Worm (Caenorhabditis elegans) whole organism, mixed stage, embryonic: ENCODE results near the gene kel-8.

Source experiments
- M03D4.4 ChIP-seq: sonication (generic microtip); optimal IDR thresholded peaks from 2 replicates; lab custom pipeline; 2017; ENCODE audit warnings: mild to moderate bottlenecking, missing genetic modification characterization, missing compliant biosample characterization
- bed-3 ChIP-seq: fragments of 200-800 bp; sonication (Bioruptor generic); optimal IDR thresholded peaks from 3 replicates; lab custom pipeline; 2018; ENCODE audit warnings: mild to moderate bottlenecking, missing genetic modification characterization, moderate library complexity, missing compliant biosample characterization
- blmp-1 ChIP-seq: fragments of 150-350 bp; optimal IDR thresholded peaks from 2 replicates; lab custom pipeline; 2014; ENCODE audit warnings: missing biosample characterization, missing genetic modification characterization
- ceh-39 ChIP-seq: fragments of 150-350 bp; optimal IDR thresholded peaks from 2 replicates; lab custom pipeline; 2014; ENCODE audit warnings: missing biosample characterization, missing genetic modification characterization
- ceh-43 ChIP-seq: fragments of 200-800 bp; sonication (Bioruptor generic); optimal IDR thresholded peaks from 2 replicates; lab custom pipeline; 2018; ENCODE audit warnings: mild to moderate bottlenecking, missing genetic modification characterization, moderate library complexity, missing compliant biosample characterization
- ceh-83 ChIP-seq: fragments of 200-800 bp; sonication (Bioruptor generic); optimal IDR thresholded peaks from 2 replicates; lab custom pipeline; 2018; ENCODE audit warnings: mild to moderate bottlenecking, missing genetic modification characterization, missing compliant biosample characterization
- ces-1 ChIP-seq: fragments of 150-350 bp; optimal IDR thresholded peaks from 2 replicates; lab custom pipeline; 2014; ENCODE audit warnings: missing biosample characterization, missing genetic modification reagents, missing genetic modification characterization
- cnd-1 ChIP-seq: fragments of 200-800 bp; sonication (Bioruptor generic); optimal IDR thresholded peaks from 2 replicates; lab custom pipeline; 2018; ENCODE audit warnings: mild to moderate bottlenecking, missing genetic modification characterization, missing compliant biosample characterization
- drap-1 ChIP-seq: fragments of 200-800 bp; sonication (Bioruptor generic); optimal IDR thresholded peaks from 3 replicates; lab custom pipeline; 2018; ENCODE audit warnings: mild to moderate bottlenecking, missing genetic modification characterization, missing compliant biosample characterization
- elt-3 ChIP-seq: fragments of 150-350 bp; optimal IDR thresholded peaks from 2 replicates; lab custom pipeline; 2014; ENCODE audit warnings: missing biosample characterization, missing genetic modification characterization
- flh-1 ChIP-seq: fragments of 200-800 bp; sonication (Bioruptor generic); optimal IDR thresholded peaks from 2 replicates; lab custom pipeline; 2018; ENCODE audit warnings: mild to moderate bottlenecking, missing genetic modification characterization, moderate library complexity, missing compliant biosample characterization
- ham-2 ChIP-seq: fragments of 200-800 bp; sonication (Bioruptor generic); optimal IDR thresholded peaks from 2 replicates; lab custom pipeline; 2018; ENCODE audit warnings: mild to moderate bottlenecking, missing genetic modification characterization, missing compliant biosample characterization
- hlh-1 ChIP-seq: fragments of 150-350 bp; optimal IDR thresholded peaks from 2 replicates; lab custom pipeline; 2014; ENCODE audit warnings: missing biosample characterization, missing genetic modification reagents, missing genetic modification characterization
- lin-13 ChIP-seq: fragments of 150-350 bp; optimal IDR thresholded peaks from 2 replicates; lab custom pipeline; 2014; ENCODE audit warnings: missing biosample characterization, missing genetic modification characterization
- lin-32 ChIP-seq: fragments of 200-800 bp; sonication (Bioruptor generic); optimal IDR thresholded peaks from 2 replicates; lab custom pipeline; 2018; ENCODE audit warnings: mild to moderate bottlenecking, missing genetic modification characterization, missing compliant biosample characterization
- lsy-2 ChIP-seq: fragments of 150-350 bp; optimal IDR thresholded peaks from 2 replicates; lab custom pipeline; 2014; ENCODE audit warnings: missing biosample characterization, missing genetic modification characterization
- mab-5 ChIP-seq: fragments of 150-350 bp; optimal IDR thresholded peaks from 2 replicates; lab custom pipeline; 2014; ENCODE audit warnings: missing biosample characterization, missing genetic modification characterization
- mep-1 ChIP-seq: fragments of 150-350 bp; optimal IDR thresholded peaks from 2 replicates; lab custom pipeline; 2017; ENCODE audit warnings: missing biosample characterization, missing genetic modification reagents, missing genetic modification characterization, inconsistent platforms
- mls-2 ChIP-seq: sonication (generic microtip); optimal IDR thresholded peaks from 2 replicates; lab custom pipeline; 2016; ENCODE audit warnings: mild to moderate bottlenecking, missing genetic modification characterization, moderate library complexity, missing compliant biosample characterization
- nhr-12 ChIP-seq: fragments of 150-350 bp; optimal IDR thresholded peaks from 2 replicates; lab custom pipeline; 2014; ENCODE audit warnings: missing biosample characterization, missing genetic modification characterization
- nhr-2 ChIP-seq: fragments of 150-350 bp; optimal IDR thresholded peaks from 2 replicates; lab custom pipeline; 2014; ENCODE audit warnings: missing biosample characterization, missing genetic modification characterization
- nhr-237 ChIP-seq: fragments of 150-350 bp; optimal IDR thresholded peaks from 2 replicates; lab custom pipeline; 2014; ENCODE audit warnings: missing biosample characterization, missing genetic modification characterization
- nhr-28 ChIP-seq: fragments of 150-350 bp; optimal IDR thresholded peaks from 2 replicates; lab custom pipeline; 2014; ENCODE audit warnings: missing biosample characterization, missing genetic modification characterization
- pha-4 ChIP-seq: fragments of 150-350 bp; optimal IDR thresholded peaks from 2 replicates; lab custom pipeline; 2018; ENCODE audit warnings: missing biosample characterization, missing genetic modification reagents, missing genetic modification characterization
- sem-2 ChIP-seq: fragments of 200-800 bp; sonication (Bioruptor generic); optimal IDR thresholded peaks from 2 replicates; lab custom pipeline; 2018; ENCODE audit warnings: mild to moderate bottlenecking, missing genetic modification characterization, missing compliant biosample characterization
- snpc-4 ChIP-seq: fragments of 150-350 bp; optimal IDR thresholded peaks from 2 replicates; lab custom pipeline; 2014; ENCODE audit warnings: missing biosample characterization, missing genetic modification characterization
- sptf-1 ChIP-seq: sonication (generic microtip); optimal IDR thresholded peaks from 2 replicates; lab custom pipeline; 2017; ENCODE audit warnings: mild to moderate bottlenecking, missing genetic modification characterization, moderate library complexity, missing compliant biosample characterization
- tbx-8 ChIP-seq: fragments of 200-800 bp; sonication (Bioruptor generic); optimal IDR thresholded peaks from 2 replicates; lab custom pipeline; 2018; ENCODE audit warnings: mild to moderate bottlenecking, missing genetic modification characterization, moderate library complexity, missing compliant biosample characterization
- unc-120 ChIP-seq: sonication (generic microtip); optimal IDR thresholded peaks from 2 replicates; lab custom pipeline; 2017; ENCODE audit warnings: missing genetic modification characterization, missing compliant biosample characterization; ENCODE audit not compliant: poor library complexity, severe bottlenecking
- unc-39 ChIP-seq: fragments of 150-350 bp; optimal IDR thresholded peaks from 2 replicates; lab custom pipeline; 2014; ENCODE audit warnings: missing biosample characterization, missing genetic modification characterization
- unc-62 ChIP-seq: fragments of 150-350 bp; optimal IDR thresholded peaks from 2 replicates; lab custom pipeline; 2014; ENCODE audit warnings: missing biosample characterization, missing genetic modification reagents, missing genetic modification characterization
- ztf-11 ChIP-seq: fragments of 150-350 bp; optimal IDR thresholded peaks from 2 replicates; lab custom pipeline; 2014; ENCODE audit warnings: missing biosample characterization, missing genetic modification characterization

kel-8 gene

DNA sequence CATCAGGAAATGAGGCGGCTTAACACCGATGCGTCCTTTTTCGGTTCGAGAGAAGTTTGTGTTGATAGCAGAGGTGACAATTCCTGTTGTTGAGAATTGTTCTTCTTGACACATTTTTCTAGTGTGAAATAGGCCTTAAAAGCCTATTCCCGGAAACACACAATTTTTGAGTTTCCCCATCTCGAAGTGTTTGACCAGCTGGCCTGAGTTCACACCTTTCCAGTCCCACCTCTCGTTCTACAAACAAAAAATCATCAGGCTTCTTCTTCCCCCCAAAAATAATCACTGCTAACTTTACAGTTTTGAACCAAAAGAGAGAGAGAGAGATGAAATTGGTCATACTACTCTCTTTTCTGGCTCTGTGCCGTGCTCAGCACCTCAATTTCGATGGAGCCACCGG is 4.7 kb upstream of the kel-8 start, which contains the start of gene W02G9.4:
TSS of gene W02G9.4 (plus strand) at position 301 of the 400 bp plus-strand sequence.
- TF ChIP-seq ceh-83 (GFP tag; lab: Kevin White, UChicago) (no peak), snpc-4 (no peak), ztf-11 (tag; lab: Kevin White, UChicago) (no peak), elt-3 (tag; lab: Kevin White, UChicago) (no peak), mep-1 (tag; lab: Kevin White, UChicago) (no peak)

DNA sequence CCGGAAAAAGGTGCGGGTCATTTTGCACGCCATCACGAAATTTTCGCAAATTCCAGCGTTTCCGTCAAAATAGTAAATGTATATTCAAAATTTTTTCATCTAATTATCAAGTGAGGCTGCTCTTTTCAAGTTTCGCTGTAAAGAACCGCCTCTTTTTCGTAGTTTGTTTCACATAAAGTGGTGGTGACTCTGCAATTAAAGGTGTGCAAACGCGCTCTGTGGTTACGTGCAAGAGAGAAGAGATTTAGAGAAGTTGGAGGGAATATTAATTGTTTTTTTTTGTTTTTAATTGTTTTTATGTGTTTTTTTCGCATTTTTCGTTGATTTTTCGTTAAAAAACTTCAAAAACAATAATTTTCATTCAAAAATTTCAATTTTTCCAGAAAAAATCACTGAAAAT is 1.3 kb downstream of the kel-8 start, which contains the start of gene W02G9.3:
TSS of gene W02G9.3 (plus strand) at position 384 of the 400 bp plus-strand sequence.
- TF ChIP-seq nhr-237 (tag; lab: Kevin White, UChicago) (peak; percentile 73), sptf-1 (tag; lab: Kevin White, UChicago) (peak; percentile 54), mls-2 (peak; percentile 40), ceh-43 (GFP tag; lab: Kevin White, UChicago) (peak; percentile 14), mep-1 (tag; lab: Kevin White, UChicago) (peak; percentile 69), ces-1 (peak; percentile 91), lin-13 (tag; lab: Kevin White, UChicago) (peak; percentile 60), mab-5 (tag; lab: Kevin White, UChicago) (peak; percentile 95), pha-4 (tag; lab: Kevin White, UChicago) (peak; percentile 65), flh-1 (GFP tag; lab: Kevin White, UChicago) (no peak), ham-2 (GFP tag; lab: Kevin White, UChicago) (no peak), lsy-2 (tag; lab: Kevin White, UChicago) (peak; percentile 61), lin-32 (GFP tag; lab: Kevin White, UChicago) (no peak)

- TF ChIP-seq blmp-1 (tag; lab: Kevin White, UChicago) (no peak), sptf-1 (tag; lab: Kevin White, UChicago) (peak; percentile 79), ham-2 (GFP tag; lab: Kevin White, UChicago) (no peak), ceh-43 (GFP tag; lab: Kevin White, UChicago) (peak; percentile 49), ceh-83 (GFP tag; lab: Kevin White, UChicago) (peak; percentile 90), sem-2 (GFP tag; lab: Kevin White, UChicago) (peak; percentile 59), hlh-1 (tag; lab: Kevin White, UChicago) (peak; percentile 10), lin-13 (tag; lab: Kevin White, UChicago) (no peak), unc-62 (no peak), drap-1 (GFP tag; lab: Kevin White, UChicago) (peak; percentile 60), ceh-39 (tag; lab: Kevin White, UChicago) (no peak), bed-3 (GFP tag; lab: Kevin White, UChicago) (peak; percentile 61), unc-120 (tag; lab: Kevin White, UChicago) (peak; percentile 32), M03D4.4 (tag; lab: Kevin White, UChicago) (peak; percentile 63), mls-2 (peak; percentile 81), flh-1 (GFP tag; lab: Kevin White, UChicago) (peak; percentile 14), cnd-1 (peak; percentile 59), unc-39 (tag; lab: Kevin White, UChicago) (no peak)
Measured at ce11 chrV:2673807-2674206, 2.6 kb downstream of the kel-8 start.

- no peak for TF ChIP-seq ham-2 (GFP tag; lab: Kevin White, UChicago)
- no peak for TF ChIP-seq flh-1 (GFP tag; lab: Kevin White, UChicago)
- TF ChIP-seq mep-1 (tag; lab: Kevin White, UChicago) = no peak
- TF ChIP-seq blmp-1 (tag; lab: Kevin White, UChicago) = peak; percentile 6
Measured at ce11 chrV:2675692-2676091, 4.4 kb downstream of the kel-8 start.

DNA sequence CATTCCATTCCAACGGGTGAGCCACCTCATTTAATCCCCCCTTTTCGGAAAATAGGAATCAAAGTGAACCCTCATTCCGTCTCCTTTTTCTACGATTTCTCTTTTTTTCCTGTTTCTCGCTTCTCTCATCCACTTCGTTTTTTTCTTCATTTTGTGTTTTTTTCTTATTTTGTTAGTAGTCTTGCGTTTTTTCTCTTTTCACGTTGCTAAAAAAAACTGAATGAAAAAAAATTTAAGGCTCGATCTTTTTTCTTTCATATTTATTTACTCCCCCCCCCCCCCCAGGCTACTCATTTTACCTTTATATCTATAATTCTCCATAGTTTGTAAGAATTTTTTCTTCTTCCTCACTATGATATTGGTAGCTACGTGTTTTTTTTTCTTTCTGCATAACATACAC is 6.4 kb downstream of the kel-8 start:
- TF ChIP-seq M03D4.4 (tag; lab: Kevin White, UChicago) = no peak
- TF ChIP-seq ceh-39 (tag; lab: Kevin White, UChicago) = no peak
- no peak for TF ChIP-seq lin-32 (GFP tag; lab: Kevin White, UChicago)
- no peak for TF ChIP-seq nhr-2 (tag; lab: Kevin White, UChicago)

DNA sequence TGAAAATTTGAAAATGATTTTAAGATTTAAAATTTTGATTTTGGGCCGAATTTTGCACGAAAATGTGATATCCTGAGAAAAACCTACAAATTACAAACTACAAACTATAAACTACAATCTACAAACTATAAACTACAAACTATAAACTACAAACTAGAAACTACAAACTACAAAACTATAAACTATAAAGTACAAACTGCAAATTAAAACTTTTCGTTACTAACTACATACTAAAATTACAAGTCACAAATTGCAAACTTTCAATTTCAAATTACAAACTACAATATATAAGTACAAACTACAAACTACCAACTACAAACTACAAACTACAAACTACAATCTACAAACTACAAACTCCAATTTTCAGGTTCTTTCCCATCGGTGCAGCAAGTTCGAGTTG is 12.2 kb downstream of the kel-8 start:
- TF ChIP-seq ztf-11 (tag; lab: Kevin White, UChicago) = no peak
- TF ChIP-seq tbx-8 (GFP tag; lab: Kevin White, UChicago) = no peak
- TF ChIP-seq lin-32 (GFP tag; lab: Kevin White, UChicago) = no peak
- no peak for TF ChIP-seq unc-120 (tag; lab: Kevin White, UChicago)
- no peak for TF ChIP-seq lsy-2 (tag; lab: Kevin White, UChicago)
- no peak for TF ChIP-seq bed-3 (GFP tag; lab: Kevin White, UChicago)
- TF ChIP-seq nhr-12 = no peak
- TF ChIP-seq nhr-28 = no peak
- TF ChIP-seq blmp-1 (tag; lab: Kevin White, UChicago) = no peak
- TF ChIP-seq ceh-39 (tag; lab: Kevin White, UChicago) = no peak
- TF ChIP-seq cnd-1 = no peak
- TF ChIP-seq hlh-1 (tag; lab: Kevin White, UChicago) = no peak
- TF ChIP-seq drap-1 (GFP tag; lab: Kevin White, UChicago) = no peak
- TF ChIP-seq elt-3 (tag; lab: Kevin White, UChicago) = no peak
- TF ChIP-seq ceh-83 (GFP tag; lab: Kevin White, UChicago) = no peak
- no peak for TF ChIP-seq snpc-4
- TF ChIP-seq flh-1 (GFP tag; lab: Kevin White, UChicago) = no peak
- no peak for TF ChIP-seq sem-2 (GFP tag; lab: Kevin White, UChicago)
- TF ChIP-seq ham-2 (GFP tag; lab: Kevin White, UChicago) = no peak
- TF ChIP-seq unc-39 (tag; lab: Kevin White, UChicago) = no peak
